Fruit fly (Drosophila melanogaster): Measurements from ENCODE around the gene CG6769.

DNA sequence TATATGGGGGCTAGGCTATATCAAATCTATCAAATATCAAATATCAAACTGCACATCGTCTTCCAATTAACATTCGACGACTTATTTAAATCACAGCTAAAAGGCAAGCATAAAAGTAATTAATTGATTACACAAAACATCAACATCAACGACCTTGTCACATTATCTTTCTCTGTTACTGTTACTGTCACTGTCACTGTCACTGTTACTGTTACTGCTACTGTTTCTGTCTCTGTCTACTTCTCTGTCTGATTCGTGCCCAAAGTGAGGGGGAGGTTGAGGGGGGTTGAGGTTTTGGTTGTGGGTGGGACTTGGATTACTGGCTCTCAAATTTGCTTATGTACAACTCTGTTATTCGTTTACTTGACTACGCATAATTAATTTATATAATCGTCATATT lies 39.3 kb upstream of the CG6769 start:
- TF ChIP-seq CG8478 (optimal IDR thresholded peaks at IDR 0.05), result no peak
- no peak for TF ChIP-seq CTCF (optimal IDR thresholded peaks at IDR 0.05)

Measured in S2 (cell line).